Worm (Caenorhabditis elegans): ENCODE data around the gene T24A6.17.
"Not testable (repeated sequence)": the region's sequence is repeated elsewhere in the genome, so short reads cannot be mapped to it uniquely, and the experiment has no call there.

ce11 chrV:3558744-3559143, 5.5 kb downstream of the T24A6.17 start, which contains the start of gene T24A6.1:
- not testable (repeated sequence) for TF ChIP-seq elt-3, mdl-1, egl-27, nhr-11, lsy-2, F13H6.1, crh-2 (tag; optimal IDR thresholded peaks at IDR 0.05)

Measured in whole organism, L2 larva.